Worm (Caenorhabditis elegans): Measurements from ENCODE around the gene F44E5.4.
A peak's percentile ranks its signal among the peaks of the same experiment; 100 is the strongest.

Gene F44E5.4

ce11 chrII:11714728-11715127 is 44.4 kb downstream of the F44E5.4 start:
- TF ChIP-seq snpc-1.1 (tag; optimal IDR thresholded peaks at IDR 0.05; ENCODE audit: insufficient read depth) (peak; percentile 84), lin-26 (GFP tag; IDR thresholded peaks at IDR 0.05) (no peak), nfya-1 (tag; optimal IDR thresholded peaks at IDR 0.05; ENCODE audit: borderline replicate concordance, insufficient read depth) (no peak), hmg-1.2 (GFP tag; IDR thresholded peaks at IDR 0.05) (peak; percentile 56), C17E4.6 (GFP tag; IDR thresholded peaks at IDR 0.05) (no peak), snpc-4 (GFP tag; optimal IDR thresholded peaks at IDR 0.05) (peak; percentile 79), snpc-4 (tag; optimal IDR thresholded peaks at IDR 0.05) (peak; percentile 57 to 96 (median 88)), snpc-3.4 (tag; optimal IDR thresholded peaks at IDR 0.05) (peak; percentile 33), B0019.2 (GFP tag; conservative IDR thresholded peaks at IDR 0.05) (no peak), madf-6 (GFP tag; IDR thresholded peaks at IDR 0.05) (peak; percentile 6; the same call in 1 of the 2 replicates)

ce11 chrII:11713569-11713968 is 45.5 kb downstream of the F44E5.4 start, which contains the start of gene F13D12.10:
Gene F13D12.10, plus strand, starts transcription at chrII:11713799.
- TF ChIP-seq F39B2.1 (GFP tag; IDR thresholded peaks at IDR 0.05), result no peak
- TF ChIP-seq F22D6.2 (tag; optimal IDR thresholded peaks at IDR 0.05), result no peak
- no peak for TF ChIP-seq cebp-1 (GFP tag; IDR thresholded peaks at IDR 0.05)
- TF ChIP-seq cebp-1 (tag; optimal IDR thresholded peaks at IDR 0.05), result peak; percentile 6
- TF ChIP-seq ZK185.1 (tag; optimal IDR thresholded peaks at IDR 0.05; ENCODE audit: poor library complexity, severe bottlenecking), result no peak
- no peak for TF ChIP-seq dox-1 (GFP tag; IDR thresholded peaks at IDR 0.05)
- peak; percentile 75 for TF ChIP-seq zfh-2 (GFP tag; conservative IDR thresholded peaks at IDR 0.05)
- no peak for TF ChIP-seq nfya-1 (tag; optimal IDR thresholded peaks at IDR 0.05; ENCODE audit: borderline replicate concordance, insufficient read depth)
- no peak for TF ChIP-seq ekl-4 (GFP tag; IDR thresholded peaks at IDR 0.05)
- TF ChIP-seq efl-1 (GFP tag; optimal IDR thresholded peaks at IDR 0.05), result no peak
- TF ChIP-seq hlh-26 (GFP tag; conservative IDR thresholded peaks at IDR 0.05), result no peak
- no peak for TF ChIP-seq mes-4 (tag; optimal IDR thresholded peaks at IDR 0.05)
- no peak for TF ChIP-seq ama-1 (optimal IDR thresholded peaks at IDR 0.05)
- no peak for TF ChIP-seq ama-1 (GFP tag; optimal IDR thresholded peaks at IDR 0.05)
- peak; percentile 47 for TF ChIP-seq somi-1 (GFP tag; optimal IDR thresholded peaks at IDR 0.05)
- TF ChIP-seq dpff-1 (tag; optimal IDR thresholded peaks at IDR 0.05), result no peak
- TF ChIP-seq hrde-1 (tag; optimal IDR thresholded peaks at IDR 0.05; ENCODE audit: borderline replicate concordance), result no peak
- no peak for TF ChIP-seq lsl-1 (GFP tag; optimal IDR thresholded peaks at IDR 0.05)
- TF ChIP-seq tlf-1 (GFP tag; optimal IDR thresholded peaks at IDR 0.05), result no peak

ce11 chrII:11710771-11711170 is 48.3 kb downstream of the F44E5.4 start:
- TF ChIP-seq mxl-1 (tag; optimal IDR thresholded peaks at IDR 0.05) (no peak), tbp1 (GFP tag; optimal IDR thresholded peaks at IDR 0.05) (no peak), lin-54 (GFP tag; optimal IDR thresholded peaks at IDR 0.05) (no peak), rpc-1 (optimal IDR thresholded peaks at IDR 0.05) (no peak), rpc-1 (tag; optimal IDR thresholded peaks at IDR 0.05) (no peak), attf-6 (GFP tag; IDR thresholded peaks at IDR 0.05) (no peak), lin-26 (GFP tag; IDR thresholded peaks at IDR 0.05) (no peak), hlh-26 (GFP tag; conservative IDR thresholded peaks at IDR 0.05) (no peak), ceh-27 (GFP tag; optimal IDR thresholded peaks at IDR 0.05) (no peak), F10E7.11 (tag; optimal IDR thresholded peaks at IDR 0.05) (no peak), K11D2.4 (GFP tag; IDR thresholded peaks at IDR 0.05) (no peak), repo-1 (tag; optimal IDR thresholded peaks at IDR 0.05) (no peak), egrh-3 (GFP tag; IDR thresholded peaks at IDR 0.05) (no peak), aptf-2 (GFP tag; conservative IDR thresholded peaks at IDR 0.05) (no peak), him-1 (tag; optimal IDR thresholded peaks at IDR 0.05) (no peak), madf-6 (GFP tag; IDR thresholded peaks at IDR 0.05) (no peak), fkh-3 (tag; optimal IDR thresholded peaks at IDR 0.05) (no peak)

All from whole organism, young adult.